Worm (Caenorhabditis elegans): ENCODE results near the gene ifd-1.
A peak's percentile ranks its signal among the peaks of the same experiment; 100 is the strongest.

DNA sequence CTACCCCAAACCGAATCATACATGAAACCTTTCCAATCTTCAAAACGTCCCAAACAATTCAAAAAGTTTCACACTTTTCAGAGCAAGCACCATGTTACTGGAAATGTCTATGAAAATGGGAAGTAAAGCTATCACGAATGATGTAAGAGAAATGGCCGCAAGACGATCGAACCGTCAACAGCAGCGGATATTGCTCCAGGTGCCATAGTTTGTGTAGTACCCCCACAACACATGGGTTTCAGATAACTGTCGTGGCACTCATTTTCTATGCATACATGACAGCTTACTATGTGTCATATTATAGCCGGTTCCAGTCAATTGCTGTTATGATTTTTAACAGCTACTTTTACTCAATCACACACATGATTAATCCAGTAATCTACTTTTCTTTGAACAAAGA, 40.0 kb downstream of the ifd-1 start, which contains the start of gene ZK721.3:
- TF ChIP-seq tra-1 (GFP tag; IDR thresholded peaks at IDR 0.05) (no peak), unc-62 (GFP tag; optimal IDR thresholded peaks at IDR 0.05 in 1 of 2) (peak in 1 of 2 experiments; percentile 45), unc-62 (tag; optimal IDR thresholded peaks at IDR 0.05) (no peak), skn-1 (tag; optimal IDR thresholded peaks at IDR 0.05) (no peak), nhr-41 (GFP tag; IDR thresholded peaks at IDR 0.05) (no peak), mdl-1 (tag; optimal IDR thresholded peaks at IDR 0.05) (no peak)

Data from whole organism, L4 larva.